Fruit fly (Drosophila melanogaster) whole organism, embryonic: Measurements from ENCODE around the gene CatB.

ENCODE experiments used
- ATbp ChIP-seq: fragments of 200-800 bp; sonication (Bioruptor generic); optimal IDR thresholded peaks from 2 replicates; lab custom pipeline; 2017; ENCODE audit warnings: missing biosample characterization, mild to moderate bottlenecking, missing genetic modification characterization, missing genetic modification reagents
- Abd-B ChIP-seq: fragments of 200-800 bp; sonication (Bioruptor generic); optimal IDR thresholded peaks from 2 replicates; lab custom pipeline; 2018; ENCODE audit warnings: missing biosample characterization, mild to moderate bottlenecking, missing genetic modification characterization, moderate library complexity
- Atf-2 ChIP-seq: fragments of 200-800 bp; sonication (Bioruptor generic); optimal IDR thresholded peaks from 2 replicates; lab custom pipeline; 2016; ENCODE audit warnings: missing biosample characterization, missing genetic modification characterization
- Atf3 ChIP-seq: fragments of 200-800 bp; sonication (Bioruptor generic); optimal IDR thresholded peaks from 3 replicates; lab custom pipeline; 2016; ENCODE audit warnings: missing biosample characterization, missing genetic modification characterization
- B-H2 ChIP-seq: fragments of 200-800 bp; sonication (Bioruptor generic); optimal IDR thresholded peaks from 2 replicates; lab custom pipeline; 2018; ENCODE audit warnings: missing biosample characterization, mild to moderate bottlenecking, missing genetic modification characterization
- CG10366 ChIP-seq: fragments of 200-800 bp; sonication (Bioruptor generic); IDR thresholded peaks from 2 replicates; pipeline ENCODE4 v1.3.6; 2022; ENCODE audit warnings: missing biosample characterization, missing genetic modification characterization
- CG10431 ChIP-seq: fragments of 200-800 bp; sonication (Bioruptor generic); optimal IDR thresholded peaks from 3 replicates; lab custom pipeline; 2018; ENCODE audit warnings: missing biosample characterization, mild to moderate bottlenecking, missing genetic modification characterization
- CG12659 ChIP-seq: fragments of 200-800 bp; sonication (Bioruptor generic); optimal IDR thresholded peaks from 3 replicates; lab custom pipeline; 2017; ENCODE audit warnings: mild to moderate bottlenecking, missing biosample characterization, missing genetic modification reagents, missing genetic modification characterization
- CG14014 ChIP-seq: fragments of 200-800 bp; sonication (Bioruptor generic); IDR thresholded peaks from 2 replicates; pipeline ENCODE4 v1.3.6; 2022; ENCODE audit warnings: missing biosample characterization, missing genetic modification characterization
- CG14050 ChIP-seq: fragments of 200-800 bp; sonication (Bioruptor generic); IDR thresholded peaks from 3 replicates; pipeline ENCODE4 v1.3.6; 2022; ENCODE audit warnings: missing biosample characterization, missing genetic modification characterization
- CG15514 ChIP-seq: fragments of 200-800 bp; sonication (Bioruptor generic); optimal IDR thresholded peaks from 3 replicates; lab custom pipeline; 2017; ENCODE audit warnings: missing biosample characterization, missing genetic modification characterization, mild to moderate bottlenecking, moderate library complexity, missing genetic modification reagents
- CG3995 ChIP-seq: fragments of 200-800 bp; sonication (Bioruptor generic); optimal IDR thresholded peaks from 3 replicates; lab custom pipeline; 2016; ENCODE audit warnings: missing biosample characterization, missing genetic modification characterization
- CG6791 ChIP-seq: fragments of 200-800 bp; sonication (Bioruptor generic); IDR thresholded peaks from 3 replicates; pipeline ENCODE4 v1.3.6; 2022; ENCODE audit warnings: missing biosample characterization, missing genetic modification characterization; ENCODE audit not compliant: partially characterized antibody
- CG7987 ChIP-seq: fragments of 200-800 bp; sonication (Bioruptor generic); optimal IDR thresholded peaks from 2 replicates; lab custom pipeline; 2018; ENCODE audit warnings: missing biosample characterization, mild to moderate bottlenecking, missing genetic modification characterization, moderate library complexity
- CG8290 ChIP-seq, 3 experiments: fragments of 200-800 bp; sonication (Bioruptor generic); optimal IDR thresholded peaks; 2 replicates each; lab custom pipeline; 2016 to 2019; ENCODE audit warnings: missing biosample characterization in 3 of 3, missing genetic modification characterization in 3 of 3, mild to moderate bottlenecking in 2 of 3, moderate library complexity in 1 of 3
- CG8944 ChIP-seq: fragments of 200-800 bp; sonication (Bioruptor generic); optimal IDR thresholded peaks from 3 replicates; lab custom pipeline; 2016; ENCODE audit warnings: missing biosample characterization, missing genetic modification characterization
- CG9932 ChIP-seq: fragments of 200-800 bp; sonication (Bioruptor generic); IDR thresholded peaks from 2 replicates; pipeline ENCODE4 v1.3.6; 2022; ENCODE audit warnings: missing biosample characterization, missing genetic modification characterization
- Dip3 ChIP-seq: fragments of 200-800 bp; sonication (Bioruptor generic); optimal IDR thresholded peaks from 3 replicates; lab custom pipeline; 2016; ENCODE audit warnings: missing biosample characterization, missing genetic modification characterization
- GATAe ChIP-seq: fragments of 200-800 bp; sonication (Bioruptor generic); conservative IDR thresholded peaks from 2 replicates; pipeline ENCODE4 v1.3.6; 2022; ENCODE audit warnings: missing biosample characterization, missing genetic modification characterization
- Gsc ChIP-seq: fragments of 200-800 bp; sonication (Bioruptor generic); IDR thresholded peaks from 2 replicates; pipeline ENCODE4 v1.3.6; 2022; ENCODE audit warnings: missing biosample characterization, missing genetic modification characterization
- HmgD ChIP-seq: fragments of 200-800 bp; sonication (Bioruptor generic); optimal IDR thresholded peaks from 3 replicates; lab custom pipeline; 2016; ENCODE audit warnings: missing biosample characterization, missing genetic modification characterization
- Hmr ChIP-seq: fragments of 200-800 bp; sonication (Bioruptor generic); optimal IDR thresholded peaks from 3 replicates; lab custom pipeline; 2017; ENCODE audit warnings: mild to moderate bottlenecking, missing biosample characterization, missing genetic modification reagents, missing genetic modification characterization
- Max ChIP-seq: fragments of 200-800 bp; sonication (Bioruptor generic); optimal IDR thresholded peaks from 2 replicates; lab custom pipeline; 2016; ENCODE audit warnings: missing biosample characterization, mild to moderate bottlenecking, missing genetic modification characterization
- Med ChIP-seq: fragments of 200-800 bp; sonication (Bioruptor generic); peaks from one replicate; lab custom pipeline; 2016; ENCODE audit warnings: missing biosample characterization, missing genetic modification characterization, mild to moderate bottlenecking, inconsistent platforms, moderate library complexity
- Mes4 ChIP-seq: fragments of 200-800 bp; sonication (Bioruptor generic); optimal IDR thresholded peaks from 2 replicates; lab custom pipeline; 2016; ENCODE audit warnings: missing biosample characterization, missing genetic modification characterization
- Mrtf ChIP-seq: fragments of 200-800 bp; sonication (Bioruptor generic); IDR thresholded peaks from 3 replicates; pipeline ENCODE4 v1.3.6; 2022; ENCODE audit warnings: missing biosample characterization, missing genetic modification characterization
- NC2β ChIP-seq: fragments of 200-800 bp; sonication (Bioruptor generic); optimal IDR thresholded peaks from 2 replicates; lab custom pipeline; 2016; ENCODE audit warnings: missing biosample characterization, missing genetic modification characterization
- Nf-YA ChIP-seq: fragments of 200-800 bp; sonication (Bioruptor generic); IDR thresholded peaks from 2 replicates; pipeline ENCODE4 v1.3.6; 2022; ENCODE audit warnings: missing biosample characterization, missing genetic modification characterization
- PHDP ChIP-seq: fragments of 200-800 bp; sonication (Bioruptor generic); optimal IDR thresholded peaks from 3 replicates; lab custom pipeline; 2018; ENCODE audit warnings: missing biosample characterization, mild to moderate bottlenecking, missing genetic modification characterization, moderate library complexity
- Ptx1 ChIP-seq: fragments of 200-800 bp; sonication (Bioruptor generic); IDR thresholded peaks from 2 replicates; pipeline ENCODE4 v1.3.6; 2022; ENCODE audit warnings: missing biosample characterization, missing genetic modification characterization
- Ravus ChIP-seq: fragments of 200-800 bp; sonication (Bioruptor generic); IDR thresholded peaks from 2 replicates; pipeline ENCODE4 v1.3.6; 2022; ENCODE audit warnings: missing biosample characterization, missing genetic modification characterization
- Six4 ChIP-seq: fragments of 200-800 bp; sonication (Bioruptor generic); optimal IDR thresholded peaks from 2 replicates; lab custom pipeline; 2016; ENCODE audit warnings: missing biosample characterization, missing genetic modification characterization
- ase ChIP-seq: fragments of 200-800 bp; sonication (Bioruptor generic); IDR thresholded peaks from 3 replicates; pipeline ENCODE4 v1.3.6; 2022; ENCODE audit warnings: missing biosample characterization, missing genetic modification characterization
- bcd ChIP-seq: fragments of 200-800 bp; sonication (Bioruptor generic); optimal IDR thresholded peaks from 2 replicates; lab custom pipeline; 2017; ENCODE audit warnings: missing biosample characterization, mild to moderate bottlenecking, missing genetic modification characterization
- chn ChIP-seq: fragments of 200-800 bp; sonication (Bioruptor generic); optimal IDR thresholded peaks from 2 replicates; lab custom pipeline; 2016; ENCODE audit warnings: missing biosample characterization, missing genetic modification characterization
- croc ChIP-seq: fragments of 200-800 bp; sonication (Bioruptor generic); conservative IDR thresholded peaks from 3 replicates; pipeline ENCODE4 v1.3.6; 2022; ENCODE audit warnings: missing biosample characterization, missing genetic modification characterization
- dati ChIP-seq: fragments of 200-800 bp; sonication (Bioruptor generic); IDR thresholded peaks from 2 replicates; pipeline ENCODE4 v1.3.6; 2022; ENCODE audit warnings: missing biosample characterization, missing genetic modification characterization
- dm ChIP-seq: fragments of 200-800 bp; sonication (Bioruptor generic); optimal IDR thresholded peaks from 3 replicates; lab custom pipeline; 2016; ENCODE audit warnings: missing biosample characterization, missing genetic modification characterization
- dmrt11E ChIP-seq: fragments of 200-800 bp; sonication (Bioruptor generic); optimal IDR thresholded peaks from 3 replicates; lab custom pipeline; 2018; ENCODE audit warnings: missing biosample characterization, mild to moderate bottlenecking, missing genetic modification characterization, moderate library complexity
- fd102C ChIP-seq: fragments of 200-800 bp; sonication (Bioruptor generic); optimal IDR thresholded peaks from 2 replicates; lab custom pipeline; 2018; ENCODE audit warnings: missing biosample characterization, mild to moderate bottlenecking, missing genetic modification characterization, moderate library complexity
- gsb-n ChIP-seq: fragments of 200-800 bp; sonication (Bioruptor generic); optimal IDR thresholded peaks from 3 replicates; lab custom pipeline; 2018; ENCODE audit warnings: missing biosample characterization, mild to moderate bottlenecking, missing genetic modification characterization
- lmd ChIP-seq: fragments of 200-800 bp; sonication (Bioruptor generic); IDR thresholded peaks from 2 replicates; pipeline ENCODE4 v1.3.6; 2022; ENCODE audit warnings: missing biosample characterization, missing genetic modification characterization
- luna ChIP-seq: fragments of 200-800 bp; sonication (Bioruptor generic); optimal IDR thresholded peaks from 2 replicates; lab custom pipeline; 2016; ENCODE audit warnings: missing biosample characterization, missing genetic modification characterization
- pfk ChIP-seq: fragments of 200-800 bp; sonication (Bioruptor generic); optimal IDR thresholded peaks from 2 replicates; lab custom pipeline; 2018; ENCODE audit warnings: missing biosample characterization, mild to moderate bottlenecking, missing genetic modification characterization, moderate library complexity
- sens-2 ChIP-seq: fragments of 200-800 bp; sonication (Bioruptor generic); IDR thresholded peaks from 2 replicates; pipeline ENCODE4 v1.3.6; 2022; ENCODE audit warnings: missing biosample characterization, missing genetic modification characterization
- seq ChIP-seq: fragments of 200-800 bp; sonication (Bioruptor generic); IDR thresholded peaks from 2 replicates; pipeline ENCODE4 v1.3.6; 2022; ENCODE audit warnings: missing biosample characterization, missing genetic modification characterization
- slp2 ChIP-seq: fragments of 200-800 bp; sonication (Bioruptor generic); optimal IDR thresholded peaks from 2 replicates; lab custom pipeline; 2016; ENCODE audit warnings: missing biosample characterization, missing genetic modification characterization
- tap ChIP-seq: fragments of 200-800 bp; optimal IDR thresholded peaks from 3 replicates; lab custom pipeline; 2019; ENCODE audit warnings: missing biosample characterization, mild to moderate bottlenecking, missing genetic modification characterization, moderate library complexity
- wdn ChIP-seq: fragments of 200-800 bp; sonication (Bioruptor generic); IDR thresholded peaks from 2 replicates; pipeline ENCODE4 v1.3.6; 2022; ENCODE audit warnings: missing biosample characterization, missing genetic modification characterization
- wek ChIP-seq: fragments of 200-800 bp; sonication (Bioruptor generic); optimal IDR thresholded peaks from 3 replicates; lab custom pipeline; 2018; ENCODE audit warnings: missing biosample characterization, mild to moderate bottlenecking, missing genetic modification characterization, moderate library complexity

The CatB gene

dm6 chr2L:8691292-8691975, 13.9 kb upstream of the CatB start (continued):
- TF ChIP-seq Atf3 (GFP tag; lab: Kevin White, UChicago): peak; percentile 62
- TF ChIP-seq CG15514 (GFP tag; lab: Kevin White, UChicago): peak; percentile 57
- peak; percentile 84 for TF ChIP-seq gsb-n (tag; lab: Kevin White, UChicago)
- no peak for TF ChIP-seq dati (GFP tag; lab: Robert Waterston, UW)
- TF ChIP-seq lmd (GFP tag; lab: Robert Waterston, UW): peak; percentile 78
- no peak for TF ChIP-seq CG6791 (GFP tag; lab: Robert Waterston, UW)
- TF ChIP-seq seq: peak; percentile 78
- TF ChIP-seq dm (GFP tag; lab: Kevin White, UChicago): no peak
- peak; percentile 83 for TF ChIP-seq Six4 (GFP tag; lab: Kevin White, UChicago)
- TF ChIP-seq Med: peak; percentile 84
- TF ChIP-seq CG3995 (GFP tag; lab: Kevin White, UChicago): peak; percentile 39
- no peak for TF ChIP-seq luna
- no peak for TF ChIP-seq pfk (GFP tag; lab: Kevin White, UChicago)
- TF ChIP-seq B-H2 (GFP tag; lab: Kevin White, UChicago): peak; percentile 67
- TF ChIP-seq CG14050 (GFP tag; lab: Robert Waterston, UW): peak; percentile 33; the same call in 1 of the 3 replicates
- no peak for TF ChIP-seq sens-2
- TF ChIP-seq Max (GFP tag; lab: Kevin White, UChicago): peak; percentile 75
- TF ChIP-seq croc (GFP tag; lab: Robert Waterston, UW): peak; percentile 74; the same call in 2 of the 3 replicates
- peak; percentile 18 for TF ChIP-seq chn (GFP tag; lab: Kevin White, UChicago)
- no peak for TF ChIP-seq Ravus (GFP tag; lab: Robert Waterston, UW)
- TF ChIP-seq Mrtf (GFP tag; lab: Robert Waterston, UW): peak; percentile 56; the same call in 2 of the 3 replicates
- no peak for TF ChIP-seq Dip3
- TF ChIP-seq CG8290 (GFP tag; optimal IDR thresholded peaks at IDR 0.05; lab: Kevin White, UChicago): peak; percentile 58
- TF ChIP-seq CG8290 (tag; optimal IDR thresholded peaks at IDR 0.05; lab: Kevin White, UChicago): peak; percentile 28 to 47
- peak; percentile 56 for TF ChIP-seq slp2 (GFP tag; lab: Kevin White, UChicago)
- TF ChIP-seq dmrt11E (tag; lab: Kevin White, UChicago): peak; percentile 83
- TF ChIP-seq wdn (GFP tag; lab: Robert Waterston, UW): 0 out of 2 replicates have a peak, but pooled peaks have one; percentile 34
- no peak for TF ChIP-seq GATAe
- peak; percentile 57 for TF ChIP-seq NC2β (GFP tag; lab: Kevin White, UChicago)
- TF ChIP-seq Nf-YA: no peak
- peak; percentile 88 for TF ChIP-seq bcd
- peak; percentile 76 for TF ChIP-seq Ptx1 (GFP tag; lab: Robert Waterston, UW)
- peak; percentile 90 for TF ChIP-seq Hmr (GFP tag; lab: Kevin White, UChicago)
- TF ChIP-seq CG8944 (GFP tag; lab: Kevin White, UChicago): peak; percentile 42
- no peak for TF ChIP-seq HmgD
- peak; percentile 56 for TF ChIP-seq Mes4 (GFP tag; lab: Kevin White, UChicago)
- no peak; the same call in 1 of the 2 replicates for TF ChIP-seq CG10366 (GFP tag; lab: Robert Waterston, UW)
- TF ChIP-seq Atf-2 (GFP tag; lab: Kevin White, UChicago): peak; percentile 50
- peak; percentile 75 for TF ChIP-seq CG9932 (GFP tag; lab: Robert Waterston, UW)
- TF ChIP-seq wek: peak; percentile 27
- TF ChIP-seq CG12659 (GFP tag; lab: Kevin White, UChicago): peak; percentile 89
- no peak for TF ChIP-seq fd102C (GFP tag; lab: Kevin White, UChicago)
- peak; percentile 45; the same call in 1 of the 3 replicates for TF ChIP-seq ase (GFP tag; lab: Robert Waterston, UW)
- TF ChIP-seq CG14014 (GFP tag; lab: Robert Waterston, UW): peak; percentile 72
- peak; percentile 85 for TF ChIP-seq Abd-B (GFP tag; lab: Kevin White, UChicago)
- no peak for TF ChIP-seq Gsc (GFP tag; lab: Robert Waterston, UW)
- peak; percentile 89 for TF ChIP-seq PHDP (tag; lab: Kevin White, UChicago)
- TF ChIP-seq ATbp (GFP tag; lab: Kevin White, UChicago): peak; percentile 78
- TF ChIP-seq CG10431 (GFP tag; lab: Kevin White, UChicago): peak; percentile 60
- peak; percentile 62 for TF ChIP-seq CG7987 (GFP tag; lab: Kevin White, UChicago)
- TF ChIP-seq tap (tag; lab: Kevin White, UChicago): peak; percentile 75
